Worm (Caenorhabditis elegans) whole organism, L1 larva: Measurements from ENCODE around the gene syd-1.

ENCODE experiments used
- C34B4.2 ChIP-seq: sonication (generic microtip); optimal IDR thresholded peaks from 2 replicates; lab custom pipeline; 2017; ENCODE audit warnings: mild to moderate bottlenecking, missing genetic modification characterization, missing compliant biosample characterization
- blmp-1 ChIP-seq: fragments of 150-350 bp; optimal IDR thresholded peaks from 2 replicates; lab custom pipeline; 2014; ENCODE audit warnings: missing biosample characterization, missing genetic modification characterization
- ceh-88 ChIP-seq: fragments of 200-800 bp; sonication (Bioruptor generic); IDR thresholded peaks from 2 replicates; pipeline ENCODE4 v1.3.6; 2022; ENCODE audit warnings: missing genetic modification characterization, missing compliant biosample characterization
- ceh-90 ChIP-seq: sonication (generic microtip); optimal IDR thresholded peaks from 2 replicates; lab custom pipeline; 2016; ENCODE audit warnings: missing genetic modification characterization, missing compliant biosample characterization
- dsc-1 ChIP-seq: sonication (generic microtip); optimal IDR thresholded peaks from 2 replicates; lab custom pipeline; 2016; ENCODE audit warnings: mild to moderate bottlenecking, missing genetic modification characterization, missing compliant biosample characterization
- egl-13 ChIP-seq: sonication (generic microtip); optimal IDR thresholded peaks from 2 replicates; lab custom pipeline; 2016; ENCODE audit warnings: missing genotype, missing genetic modification reagents, missing genetic modification characterization, missing compliant biosample characterization
- egl-27 ChIP-seq, 2 experiments: fragments of 150-350 bp in 1 of 2; sonication (generic microtip); optimal IDR thresholded peaks; 3 replicates each; lab custom pipeline; 2017 to 2018; ENCODE audit warnings: missing biosample characterization in 2 of 2, missing genetic modification characterization in 2 of 2, missing genetic modification reagents in 2 of 2
- elt-2 ChIP-seq: sonication (generic microtip); optimal IDR thresholded peaks from 2 replicates; lab custom pipeline; 2016; ENCODE audit warnings: missing genetic modification characterization, mild to moderate bottlenecking, inconsistent platforms, missing compliant biosample characterization, missing genetic modification reagents
- elt-3 ChIP-seq, 6 experiments: fragments of 150-350 bp in 1 of 6; sonication (generic microtip); optimal IDR thresholded peaks; 2 replicates each; lab custom pipeline; 2017 to 2018; ENCODE audit warnings: missing biosample characterization in 6 of 6, missing genetic modification characterization in 6 of 6, inconsistent platforms in 1 of 6
- fkh-10 ChIP-seq: sonication (generic microtip); optimal IDR thresholded peaks from 2 replicates; lab custom pipeline; 2017; ENCODE audit warnings: missing biosample characterization, missing genetic modification reagents, missing genetic modification characterization
- fkh-4 ChIP-seq: sonication (generic microtip); optimal IDR thresholded peaks from 2 replicates; lab custom pipeline; 2016; ENCODE audit warnings: missing compliant biosample characterization, missing genetic modification characterization, borderline replicate concordance
- grh-1 ChIP-seq: fragments of 200-800 bp; sonication (Bioruptor generic); IDR thresholded peaks from 2 replicates; pipeline ENCODE4 v1.3.6; 2022; ENCODE audit warnings: missing genetic modification reagents, missing genetic modification characterization, missing compliant biosample characterization
- hpl-2 ChIP-seq: fragments of 150-350 bp; optimal IDR thresholded peaks from 2 replicates; lab custom pipeline; 2014; ENCODE audit warnings: missing biosample characterization, missing genetic modification reagents, missing genetic modification characterization
- isw-1 ChIP-seq: fragments of 200-800 bp; sonication (Bioruptor generic); IDR thresholded peaks from 2 replicates; pipeline ENCODE4 v1.3.6; 2022; ENCODE audit warnings: missing genetic modification characterization, missing compliant biosample characterization
- lin-14 ChIP-seq: fragments of 200-800 bp; sonication (Bioruptor generic); optimal IDR thresholded peaks from 2 replicates; lab custom pipeline; 2018; ENCODE audit warnings: mild to moderate bottlenecking, missing genetic modification characterization, moderate library complexity, missing compliant biosample characterization
- lin-15B ChIP-seq: fragments of 150-350 bp; sonication (generic microtip); optimal IDR thresholded peaks from 3 replicates; lab custom pipeline; 2014; ENCODE audit warnings: missing biosample characterization, missing genetic modification characterization
- lin-35 ChIP-seq, 2 experiments: fragments of 150-350 bp; optimal IDR thresholded peaks; 2 replicates each; lab custom pipeline; 2014; ENCODE audit warnings: missing biosample characterization in 2 of 2, missing genetic modification characterization in 2 of 2, missing genetic modification reagents in 2 of 2
- lin-39 ChIP-seq: fragments of 150-350 bp; optimal IDR thresholded peaks from 2 replicates; lab custom pipeline; 2014; ENCODE audit warnings: missing biosample characterization, missing genetic modification reagents, missing genetic modification characterization
- lsy-2 ChIP-seq, 2 experiments: fragments of 150-350 bp; optimal IDR thresholded peaks; 2 replicates each; lab custom pipeline; 2014; ENCODE audit warnings: missing biosample characterization in 2 of 2, missing genetic modification characterization in 2 of 2
- mdl-1 ChIP-seq, 2 experiments: fragments of 150-350 bp; optimal IDR thresholded peaks; 2 replicates each; lab custom pipeline; 2014 to 2017; ENCODE audit warnings: missing biosample characterization in 2 of 2, missing genetic modification characterization in 2 of 2, inconsistent platforms in 1 of 2
- mep-1 ChIP-seq: fragments of 150-350 bp; optimal IDR thresholded peaks from 2 replicates; lab custom pipeline; 2014; ENCODE audit warnings: missing biosample characterization, missing genetic modification characterization
- nhr-11 ChIP-seq: fragments of 150-350 bp; optimal IDR thresholded peaks from 2 replicates; lab custom pipeline; 2014; ENCODE audit warnings: missing biosample characterization, missing genetic modification characterization
- nhr-19 ChIP-seq: fragments of 200-800 bp; sonication (Bioruptor generic); conservative IDR thresholded peaks from 2 replicates; pipeline ENCODE4 v1.3.6; 2022; ENCODE audit warnings: missing genetic modification characterization, missing compliant biosample characterization
- nhr-20 ChIP-seq: sonication (generic microtip); optimal IDR thresholded peaks from 2 replicates; lab custom pipeline; 2016; ENCODE audit warnings: mild to moderate bottlenecking, missing genetic modification characterization, missing compliant biosample characterization
- nhr-28 ChIP-seq: fragments of 150-350 bp; optimal IDR thresholded peaks from 2 replicates; lab custom pipeline; 2014; ENCODE audit warnings: missing biosample characterization, missing genetic modification characterization
- nhr-71 ChIP-seq: sonication (generic microtip); optimal IDR thresholded peaks from 2 replicates; lab custom pipeline; 2016; ENCODE audit warnings: mild to moderate bottlenecking, missing genetic modification characterization, moderate library complexity, missing compliant biosample characterization
- nhr-76 ChIP-seq: sonication (generic microtip); optimal IDR thresholded peaks from 2 replicates; lab custom pipeline; 2017; ENCODE audit warnings: missing biosample characterization, missing genetic modification characterization
- nhr-85 ChIP-seq: sonication (generic microtip); peaks from one replicate; lab custom pipeline; 2016; ENCODE audit warnings: missing genetic modification characterization, inconsistent platforms, missing compliant biosample characterization
- nhr-90 ChIP-seq: sonication (generic microtip); optimal IDR thresholded peaks from 2 replicates; lab custom pipeline; 2016; ENCODE audit warnings: mild to moderate bottlenecking, missing genetic modification characterization, missing compliant biosample characterization; ENCODE audit not compliant: poor library complexity
- snpc-4 ChIP-seq: fragments of 150-350 bp; optimal IDR thresholded peaks from 2 replicates; lab custom pipeline; 2014; ENCODE audit warnings: missing biosample characterization, missing genetic modification characterization
- snu-23 ChIP-seq: sonication (generic microtip); optimal IDR thresholded peaks from 2 replicates; lab custom pipeline; 2016; ENCODE audit warnings: missing genetic modification characterization, missing compliant biosample characterization
- sox-4 ChIP-seq: sonication (generic microtip); optimal IDR thresholded peaks from 2 replicates; lab custom pipeline; 2016; ENCODE audit warnings: missing genetic modification characterization, missing compliant biosample characterization
- tbx-2 ChIP-seq: sonication (generic microtip); optimal IDR thresholded peaks from 2 replicates; lab custom pipeline; 2016; ENCODE audit warnings: missing genetic modification characterization, missing compliant biosample characterization
- unc-130 ChIP-seq: fragments of 150-350 bp; optimal IDR thresholded peaks from 2 replicates; lab custom pipeline; 2017; ENCODE audit warnings: missing biosample characterization, missing genetic modification characterization, inconsistent platforms
- zag-1 ChIP-seq: fragments of 150-350 bp; optimal IDR thresholded peaks from 2 replicates; lab custom pipeline; 2014; ENCODE audit warnings: missing biosample characterization, missing genetic modification characterization
- ztf-4 ChIP-seq: fragments of 150-350 bp; optimal IDR thresholded peaks from 2 replicates; lab custom pipeline; 2014; ENCODE audit warnings: missing biosample characterization, missing genetic modification characterization

Gene syd-1

ce11 chrII:7639036-7639435, 44.3 kb upstream of the syd-1 start:
- no peak for TF ChIP-seq nhr-71 (tag; lab: Kevin White, UChicago)
- TF ChIP-seq nhr-76 (tag; lab: Kevin White, UChicago) = no peak
- no peak for TF ChIP-seq ceh-90 (tag; lab: Kevin White, UChicago)
- TF ChIP-seq elt-2 = peak; percentile 40
- TF ChIP-seq lin-39 (tag; lab: Kevin White, UChicago) = no peak

ce11 chrII:7636941-7637340, 42.2 kb upstream of the syd-1 start:
- TF ChIP-seq snu-23 (GFP tag; lab: Kevin White, UChicago) (no peak), dsc-1 (tag; lab: Kevin White, UChicago) (peak; percentile 61), snpc-4 (tag; lab: Kevin White, UChicago) (no peak), nhr-11 (tag; lab: Kevin White, UChicago) (no peak), lsy-2 (tag; optimal IDR thresholded peaks at IDR 0.05; lab: Kevin White, UChicago) (no peak), elt-3 (tag; optimal IDR thresholded peaks at IDR 0.05; lab: Kevin White, UChicago) (no peak)

DNA sequence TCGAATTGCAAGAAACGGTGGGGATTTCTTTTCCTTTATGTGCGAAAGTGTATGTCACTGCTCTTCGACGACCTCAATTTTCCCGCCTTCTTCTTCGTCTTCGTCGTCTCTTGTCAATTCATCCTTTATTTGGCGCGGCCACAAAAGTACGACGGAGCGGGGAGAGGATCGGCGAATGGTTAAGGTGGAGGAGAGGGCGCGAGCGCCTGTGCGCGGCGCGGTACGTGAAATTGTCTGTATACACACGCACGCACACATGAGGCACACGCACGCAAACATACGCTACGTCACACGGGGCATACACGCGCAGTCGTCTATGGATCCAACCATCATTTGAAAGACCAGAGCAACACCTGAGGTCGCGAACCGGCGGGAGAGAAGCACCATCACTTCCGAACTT, 40.6 kb upstream of the syd-1 start:
- TF ChIP-seq sox-4 (tag; lab: Kevin White, UChicago) (no peak), fkh-4 (tag; lab: Kevin White, UChicago) (no peak), egl-27 (tag; optimal IDR thresholded peaks at IDR 0.05; lab: Kevin White, UChicago) (no peak), lin-14 (peak; percentile 4), C34B4.2 (tag; lab: Kevin White, UChicago) (no peak), ceh-88 (GFP tag; lab: Robert Waterston, UW) (no peak), ceh-90 (tag; lab: Kevin White, UChicago) (no peak), hpl-2 (GFP tag; lab: Kevin White, UChicago) (no peak), lin-35 (GFP tag; optimal IDR thresholded peaks at IDR 0.05; lab: Kevin White, UChicago) (peak in 1 of 2 experiments; percentile 4)

DNA sequence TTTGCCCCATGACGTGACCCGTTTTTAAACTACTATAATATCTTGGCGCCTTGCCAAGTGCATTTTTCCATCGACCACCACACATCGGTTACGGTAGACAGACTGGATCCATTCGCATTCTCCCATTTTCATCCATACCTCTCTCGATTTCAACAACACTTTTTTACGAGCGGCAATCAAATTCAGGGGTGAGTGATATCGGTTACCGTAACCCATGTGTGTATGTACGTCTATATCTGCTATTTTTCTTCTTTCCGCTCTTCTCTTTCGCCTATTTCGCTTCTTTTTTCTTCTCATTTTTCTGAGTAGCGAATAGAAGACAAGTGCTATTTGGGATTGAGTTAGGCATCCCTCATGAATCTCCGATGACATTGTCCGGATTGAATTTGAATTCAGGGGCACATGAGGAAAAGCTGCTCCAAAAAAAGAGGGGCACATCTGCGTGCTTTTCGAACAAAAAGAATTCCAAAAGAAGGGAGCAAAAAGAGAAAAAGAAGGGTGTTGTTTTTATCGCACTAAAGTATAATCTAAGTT, 37.0 kb upstream of the syd-1 start:
- TF ChIP-seq lin-14 (peak; percentile 60), nhr-90 (tag; lab: Kevin White, UChicago) (no peak), zag-1 (tag; lab: Kevin White, UChicago) (no peak), blmp-1 (tag; lab: Kevin White, UChicago) (peak; percentile 61), lin-15B (no peak), snpc-4 (tag; lab: Kevin White, UChicago) (no peak), fkh-10 (GFP tag; lab: Kevin White, UChicago) (peak; percentile 85), lsy-2 (tag; optimal IDR thresholded peaks at IDR 0.05; lab: Kevin White, UChicago) (peak in 1 of 2 experiments; percentile 87), elt-3 (tag; optimal IDR thresholded peaks at IDR 0.05; lab: Kevin White, UChicago) (peak in 2 of 6 experiments; percentile 26 to 33), lin-35 (GFP tag; optimal IDR thresholded peaks at IDR 0.05; lab: Kevin White, UChicago) (peak in 1 of 2 experiments; percentile 19)
- TF ChIP-seq, all 84 proteins: peak for 6

DNA sequence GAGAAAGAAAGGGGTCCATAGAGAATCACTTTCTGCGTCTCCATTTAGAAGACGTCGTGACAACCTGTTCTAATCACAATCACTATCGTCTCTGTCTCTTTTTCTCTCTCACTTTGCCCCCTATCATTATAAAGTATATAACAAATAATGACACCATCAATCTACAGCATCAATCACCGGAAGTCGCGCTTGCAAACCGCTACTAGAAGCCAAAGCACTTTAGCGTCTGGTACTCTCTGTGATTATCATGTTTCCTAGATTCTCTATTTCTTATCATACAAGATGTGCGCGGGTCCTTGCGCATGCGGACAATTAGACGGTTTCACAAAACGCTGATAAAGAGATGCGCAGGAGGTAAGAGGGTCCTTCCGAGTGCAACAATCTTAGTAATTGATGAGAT, 36.5 kb upstream of the syd-1 start:
- TF ChIP-seq grh-1 (GFP tag; lab: Robert Waterston, UW) (peak; percentile 62), lin-39 (tag; lab: Kevin White, UChicago) (no peak), tbx-2 (peak; percentile 37), isw-1 (GFP tag; lab: Robert Waterston, UW) (no peak), unc-130 (tag; lab: Kevin White, UChicago) (peak; percentile 58), nhr-19 (GFP tag; lab: Robert Waterston, UW) (peak; percentile 25; the same call in 1 of the 2 replicates), lin-14 (peak; percentile 9), nhr-20 (tag; lab: Kevin White, UChicago) (peak; percentile 30), egl-13 (tag; lab: Kevin White, UChicago) (no peak), mdl-1 (tag; optimal IDR thresholded peaks at IDR 0.05; lab: Kevin White, UChicago) (peak in 1 of 2 experiments; percentile 21), blmp-1 (tag; lab: Kevin White, UChicago) (peak; percentile 88), nhr-71 (tag; lab: Kevin White, UChicago) (peak; percentile 49), nhr-85 (tag; lab: Kevin White, UChicago) (peak; percentile 90), egl-27 (tag; optimal IDR thresholded peaks at IDR 0.05; lab: Kevin White, UChicago) (peak in 1 of 2 experiments; percentile 36), snu-23 (GFP tag; lab: Kevin White, UChicago) (peak; percentile 23), nhr-28 (tag; lab: Kevin White, UChicago) (no peak), elt-3 (tag; optimal IDR thresholded peaks at IDR 0.05; lab: Kevin White, UChicago) (peak in 5 of 6 experiments; percentile 31 to 85 (median 79)), mep-1 (peak; percentile 7), ztf-4 (tag; lab: Kevin White, UChicago) (peak; percentile 34)
